Fruit fly (Drosophila melanogaster) whole organism, embryonic: Measurements from ENCODE around the gene CG32333.

ENCODE experiments used
- Adf1 ChIP-seq: fragments of 200-800 bp; sonication (Bioruptor generic); IDR thresholded peaks from 2 replicates; pipeline ENCODE4 v1.3.6; 2022; ENCODE audit warnings: missing biosample characterization, missing genetic modification characterization
- Bdp1 ChIP-seq: fragments of 200-800 bp; sonication (Bioruptor generic); optimal IDR thresholded peaks from 3 replicates; lab custom pipeline; 2016; ENCODE audit warnings: missing biosample characterization, missing genetic modification characterization
- CG10321 ChIP-seq: fragments of 200-800 bp; sonication (Bioruptor generic); IDR thresholded peaks from 2 replicates; pipeline ENCODE4 v1.3.6; 2022; ENCODE audit warnings: missing biosample characterization, missing genetic modification characterization
- CG10431 ChIP-seq: fragments of 200-800 bp; sonication (Bioruptor generic); optimal IDR thresholded peaks from 3 replicates; lab custom pipeline; 2018; ENCODE audit warnings: missing biosample characterization, mild to moderate bottlenecking, missing genetic modification characterization
- CG10654 ChIP-seq: fragments of 200-800 bp; sonication (Bioruptor generic); optimal IDR thresholded peaks from 2 replicates; lab custom pipeline; 2016; ENCODE audit warnings: missing biosample characterization, missing genetic modification characterization
- CG12391 ChIP-seq: fragments of 200-800 bp; sonication (Bioruptor generic); optimal IDR thresholded peaks from 3 replicates; lab custom pipeline; 2018; ENCODE audit warnings: missing biosample characterization, mild to moderate bottlenecking, missing genetic modification characterization, moderate library complexity
- CG13424 ChIP-seq: fragments of 200-800 bp; sonication (Bioruptor generic); optimal IDR thresholded peaks from 2 replicates; lab custom pipeline; 2019; ENCODE audit warnings: missing biosample characterization, mild to moderate bottlenecking, missing genetic modification characterization, moderate library complexity
- CG14014 ChIP-seq: fragments of 200-800 bp; sonication (Bioruptor generic); IDR thresholded peaks from 2 replicates; pipeline ENCODE4 v1.3.6; 2022; ENCODE audit warnings: missing biosample characterization, missing genetic modification characterization
- CG14965 ChIP-seq: fragments of 200-800 bp; sonication (Bioruptor generic); optimal IDR thresholded peaks from 2 replicates; lab custom pipeline; 2016; ENCODE audit warnings: missing biosample characterization, missing genetic modification characterization, borderline replicate concordance
- CG1647 ChIP-seq: fragments of 200-800 bp; sonication (Bioruptor generic); optimal IDR thresholded peaks from 3 replicates; lab custom pipeline; 2016; ENCODE audit warnings: missing biosample characterization, missing genetic modification characterization
- CG16863 ChIP-seq: fragments of 200-800 bp; sonication (Bioruptor generic); optimal IDR thresholded peaks from 3 replicates; lab custom pipeline; 2016; ENCODE audit warnings: missing biosample characterization, missing genetic modification characterization
- CG1792 ChIP-seq: fragments of 200-800 bp; sonication (Bioruptor generic); optimal IDR thresholded peaks from 2 replicates; lab custom pipeline; 2016; ENCODE audit warnings: missing biosample characterization, missing genetic modification characterization
- CG30431 ChIP-seq: fragments of 200-800 bp; sonication (Bioruptor generic); optimal IDR thresholded peaks from 2 replicates; lab custom pipeline; 2017; ENCODE audit warnings: missing biosample characterization, missing genetic modification characterization
- CG3726 ChIP-seq: fragments of 200-800 bp; sonication (Bioruptor generic); IDR thresholded peaks from 3 replicates; pipeline ENCODE4, ENCODE4 v1.3.6; 2022; ENCODE audit warnings: missing biosample characterization, missing genetic modification characterization
- CG3838 ChIP-seq: fragments of 200-800 bp; sonication (Bioruptor generic); optimal IDR thresholded peaks from 3 replicates; lab custom pipeline; 2016; ENCODE audit warnings: missing biosample characterization, missing genetic modification characterization
- CG7745 ChIP-seq: fragments of 200-800 bp; sonication (Bioruptor generic); optimal IDR thresholded peaks from 2 replicates; lab custom pipeline; 2018; ENCODE audit warnings: missing biosample characterization, mild to moderate bottlenecking, missing genetic modification characterization, moderate library complexity
- CG7928 ChIP-seq: fragments of 200-800 bp; sonication (Bioruptor generic); optimal IDR thresholded peaks from 2 replicates; lab custom pipeline; 2017; ENCODE audit warnings: missing biosample characterization, mild to moderate bottlenecking, missing genetic modification characterization
- CG8290 ChIP-seq, 3 experiments: fragments of 200-800 bp; sonication (Bioruptor generic); optimal IDR thresholded peaks; 2 replicates each; lab custom pipeline; 2016 to 2019; ENCODE audit warnings: missing biosample characterization in 3 of 3, missing genetic modification characterization in 3 of 3, mild to moderate bottlenecking in 2 of 3, moderate library complexity in 1 of 3
- Dek ChIP-seq: fragments of 200-800 bp; sonication (Bioruptor generic); optimal IDR thresholded peaks from 3 replicates; lab custom pipeline; 2019; ENCODE audit warnings: missing biosample characterization, mild to moderate bottlenecking, missing genetic modification characterization, moderate library complexity
- Dll ChIP-seq: fragments of 200-800 bp; sonication (Bioruptor generic); IDR thresholded peaks from 4 replicates; pipeline ENCODE4 v1.3.6; 2022; ENCODE audit warnings: missing biosample characterization, missing genetic modification characterization; ENCODE audit not compliant: partially characterized antibody
- Doc2 ChIP-seq: fragments of 200-800 bp; sonication (Bioruptor generic); IDR thresholded peaks from 2 replicates; pipeline ENCODE4 v1.3.6; 2022; ENCODE audit warnings: missing biosample characterization, missing genetic modification characterization
- Eip74EF ChIP-seq, 2 experiments: fragments of 200-800 bp in 1 of 2; fragments of >200 bp in 1 of 2; sonication (Bioruptor generic) in 1 of 2; optimal IDR thresholded peaks; 2 replicates each; lab custom pipeline; 2017 to 2019; ENCODE audit warnings: missing biosample characterization in 2 of 2, missing genetic modification characterization in 2 of 2, mild to moderate bottlenecking in 1 of 2, moderate library complexity in 1 of 2
- H2.0 ChIP-seq: fragments of 200-800 bp; sonication (Bioruptor generic); IDR thresholded peaks from 2 replicates; pipeline ENCODE4 v1.3.6; 2022; ENCODE audit warnings: missing biosample characterization, missing genetic modification characterization
- HHEX ChIP-seq: fragments of 200-800 bp; sonication (Bioruptor generic); optimal IDR thresholded peaks from 3 replicates; lab custom pipeline; 2017; ENCODE audit warnings: missing biosample characterization, mild to moderate bottlenecking, missing genetic modification characterization, missing genetic modification reagents
- Mrtf ChIP-seq: fragments of 200-800 bp; sonication (Bioruptor generic); IDR thresholded peaks from 3 replicates; pipeline ENCODE4 v1.3.6; 2022; ENCODE audit warnings: missing biosample characterization, missing genetic modification characterization
- NC2α ChIP-seq: fragments of 200-800 bp; sonication (Bioruptor generic); optimal IDR thresholded peaks from 2 replicates; lab custom pipeline; 2016; ENCODE audit warnings: missing biosample characterization, missing genetic modification characterization
- Poxn ChIP-seq: fragments of 200-800 bp; sonication (Bioruptor generic); IDR thresholded peaks from 2 replicates; pipeline ENCODE4 v1.3.6; 2022; ENCODE audit warnings: missing biosample characterization, missing genetic modification characterization
- Taf1 ChIP-seq: fragments of 200-800 bp; sonication (Bioruptor generic); IDR thresholded peaks from 2 replicates; pipeline ENCODE4 v1.3.6; 2022; ENCODE audit warnings: missing biosample characterization, missing genetic modification characterization
- Xbp1 ChIP-seq: fragments of 200-800 bp; sonication (Bioruptor generic); optimal IDR thresholded peaks from 3 replicates; lab custom pipeline; 2016; ENCODE audit warnings: missing biosample characterization, mild to moderate bottlenecking, missing genetic modification characterization
- ase ChIP-seq: fragments of 200-800 bp; sonication (Bioruptor generic); IDR thresholded peaks from 3 replicates; pipeline ENCODE4 v1.3.6; 2022; ENCODE audit warnings: missing biosample characterization, missing genetic modification characterization
- br ChIP-seq: fragments of >200 bp; optimal IDR thresholded peaks from 2 replicates; lab custom pipeline; 2017
- corto ChIP-seq: fragments of 200-800 bp; sonication (Bioruptor generic); optimal IDR thresholded peaks from 2 replicates; lab custom pipeline; 2016; ENCODE audit warnings: missing biosample characterization, mild to moderate bottlenecking, missing genetic modification characterization, moderate library complexity
- croc ChIP-seq: fragments of 200-800 bp; sonication (Bioruptor generic); conservative IDR thresholded peaks from 3 replicates; pipeline ENCODE4 v1.3.6; 2022; ENCODE audit warnings: missing biosample characterization, missing genetic modification characterization
- dmrt11E ChIP-seq: fragments of 200-800 bp; sonication (Bioruptor generic); optimal IDR thresholded peaks from 3 replicates; lab custom pipeline; 2018; ENCODE audit warnings: missing biosample characterization, mild to moderate bottlenecking, missing genetic modification characterization, moderate library complexity
- dysf ChIP-seq: fragments of 200-800 bp; sonication (Bioruptor generic); IDR thresholded peaks from 3 replicates; pipeline ENCODE4 v1.3.6; 2022; ENCODE audit warnings: missing biosample characterization, missing genetic modification characterization
- ems ChIP-seq: fragments of 200-800 bp; sonication (Bioruptor generic); optimal IDR thresholded peaks from 3 replicates; lab custom pipeline; 2016; ENCODE audit warnings: missing biosample characterization, missing genetic modification characterization
- exex ChIP-seq: fragments of 200-800 bp; sonication (Bioruptor generic); optimal IDR thresholded peaks from 4 replicates; lab custom pipeline; 2018; ENCODE audit warnings: missing biosample characterization, mild to moderate bottlenecking, missing genetic modification characterization, moderate library complexity
- eyg ChIP-seq: fragments of 200-800 bp; sonication (Bioruptor generic); optimal IDR thresholded peaks from 3 replicates; lab custom pipeline; 2016; ENCODE audit warnings: missing biosample characterization, missing genetic modification characterization
- fd64A ChIP-seq: fragments of 200-800 bp; sonication (Bioruptor generic); optimal IDR thresholded peaks from 3 replicates; lab custom pipeline; 2018; ENCODE audit warnings: missing biosample characterization, mild to moderate bottlenecking, missing genetic modification characterization
- gcm ChIP-seq: fragments of 200-800 bp; sonication (Bioruptor generic); optimal IDR thresholded peaks from 2 replicates; lab custom pipeline; 2019; ENCODE audit warnings: missing biosample characterization, mild to moderate bottlenecking, missing genetic modification characterization, moderate library complexity
- gsb ChIP-seq: fragments of 200-800 bp; sonication (Bioruptor generic); IDR thresholded peaks from 2 replicates; pipeline ENCODE4 v1.3.6; 2022; ENCODE audit warnings: missing biosample characterization, missing genetic modification characterization
- lbe ChIP-seq: fragments of 200-800 bp; sonication (Bioruptor generic); optimal IDR thresholded peaks from 2 replicates; lab custom pipeline; 2016; ENCODE audit warnings: missing biosample characterization, mild to moderate bottlenecking, missing genetic modification characterization
- oc ChIP-seq: fragments of 200-800 bp; sonication (Bioruptor generic); optimal IDR thresholded peaks from 2 replicates; lab custom pipeline; 2018; ENCODE audit warnings: missing biosample characterization, mild to moderate bottlenecking, missing genetic modification characterization, moderate library complexity
- otp ChIP-seq: fragments of 200-800 bp; sonication (Bioruptor generic); IDR thresholded peaks from 3 replicates; pipeline ENCODE4, ENCODE4 v1.3.6; 2022; ENCODE audit warnings: missing biosample characterization, missing genetic modification characterization
- pum ChIP-seq: fragments of 200-800 bp; sonication (Bioruptor generic); optimal IDR thresholded peaks from 2 replicates; lab custom pipeline; 2016; ENCODE audit warnings: missing biosample characterization, missing genetic modification characterization
- row ChIP-seq: fragments of 200-800 bp; sonication (Bioruptor generic); IDR thresholded peaks from 3 replicates; pipeline ENCODE4 v1.3.6; 2022; ENCODE audit warnings: missing biosample characterization, missing genetic modification characterization
- sim ChIP-seq: fragments of 200-800 bp; sonication (Bioruptor generic); IDR thresholded peaks from 2 replicates; pipeline ENCODE4 v1.3.6; 2022; ENCODE audit warnings: missing biosample characterization, missing genetic modification characterization
- so ChIP-seq: fragments of 200-800 bp; sonication (Bioruptor generic); IDR thresholded peaks from 3 replicates; pipeline ENCODE4 v1.3.6; 2022; ENCODE audit warnings: missing biosample characterization, missing genetic modification characterization
- ssp ChIP-seq: fragments of 200-800 bp; sonication (Bioruptor generic); IDR thresholded peaks from 2 replicates; pipeline ENCODE4 v1.3.6; 2022; ENCODE audit warnings: missing biosample characterization, missing genetic modification characterization
- toy ChIP-seq: fragments of 200-800 bp; sonication (Bioruptor generic); IDR thresholded peaks from 2 replicates; pipeline ENCODE4 v1.3.6; 2022; ENCODE audit warnings: missing biosample characterization, missing genetic modification characterization
- zfh1 ChIP-seq: fragments of 200-800 bp; sonication (Bioruptor generic); IDR thresholded peaks from 3 replicates; pipeline ENCODE4 v1.3.6; 2022; ENCODE audit warnings: missing biosample characterization, missing genetic modification characterization

Gene CG32333

DNA sequence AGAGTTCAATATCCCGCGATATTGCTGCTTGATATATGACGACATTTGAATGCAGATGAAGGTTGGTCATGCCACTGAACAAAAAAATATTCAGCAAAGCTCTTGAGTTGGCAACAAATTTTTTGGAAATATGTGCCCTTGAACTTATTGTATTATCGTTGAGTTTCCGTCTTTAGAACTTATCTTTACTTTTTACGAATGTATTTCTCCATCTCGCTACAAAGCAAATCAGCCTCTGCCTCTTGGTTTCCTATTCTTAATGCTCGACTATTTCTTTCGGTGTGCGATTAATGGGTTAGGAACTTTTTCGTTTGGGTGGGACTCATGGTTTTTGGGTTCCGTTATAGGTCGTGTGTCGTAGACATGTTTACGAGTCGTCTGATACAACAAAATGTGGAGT, 47.4 kb downstream of the CG32333 start (continued):
- TF ChIP-seq Bdp1 (GFP tag; lab: Kevin White, UChicago), result peak; percentile 12
- no peak for TF ChIP-seq CG3726 (GFP tag; lab: Robert Waterston, UW)
- TF ChIP-seq Eip74EF (GFP tag; optimal IDR thresholded peaks at IDR 0.05; lab: Kevin White, UChicago), result peak in 1 of 2 experiments; percentile 8
- TF ChIP-seq toy (GFP tag; lab: Robert Waterston, UW), result no peak
- TF ChIP-seq NC2α (GFP tag; lab: Kevin White, UChicago), result peak; percentile 74
- TF ChIP-seq CG12391 (tag; lab: Kevin White, UChicago), result peak; percentile 80
- TF ChIP-seq CG14965 (GFP tag; lab: Kevin White, UChicago), result no peak
- TF ChIP-seq ssp (GFP tag; lab: Robert Waterston, UW), result peak; percentile 59
- no peak for TF ChIP-seq CG7928
- peak; percentile 51; the same call in 2 of the 3 replicates for TF ChIP-seq dysf (GFP tag; lab: Robert Waterston, UW)
- TF ChIP-seq Xbp1 (GFP tag; lab: Kevin White, UChicago), result peak; percentile 75
- peak; percentile 65 for TF ChIP-seq gcm (GFP tag; lab: Kevin White, UChicago)
- no peak for TF ChIP-seq Poxn (GFP tag; lab: Robert Waterston, UW)
- TF ChIP-seq Taf1 (GFP tag; lab: Robert Waterston, UW), result no peak
- peak; percentile 18 for TF ChIP-seq CG3838 (GFP tag; lab: Kevin White, UChicago)
- peak; percentile 68 for TF ChIP-seq H2.0
- TF ChIP-seq ase (GFP tag; lab: Robert Waterston, UW), result 0 out of 3 replicates have a peak, but pooled peaks have one; percentile 13
- TF ChIP-seq CG30431 (GFP tag; lab: Kevin White, UChicago), result peak; percentile 68
- peak; percentile 71 for TF ChIP-seq pum (GFP tag; lab: Kevin White, UChicago)
- no peak for TF ChIP-seq Dll (GFP tag; lab: Robert Waterston, UW)
- no peak for TF ChIP-seq Mrtf (GFP tag; lab: Robert Waterston, UW)
- TF ChIP-seq fd64A (GFP tag; lab: Kevin White, UChicago), result peak; percentile 64
- peak; percentile 35; the same call in 1 of the 2 replicates for TF ChIP-seq sim (GFP tag; lab: Robert Waterston, UW)
- TF ChIP-seq Doc2 (GFP tag; lab: Robert Waterston, UW), result no peak
- no peak for TF ChIP-seq Adf1
- TF ChIP-seq CG10654 (GFP tag; lab: Kevin White, UChicago), result peak; percentile 49
- peak; percentile 25 for TF ChIP-seq HHEX (GFP tag; lab: Kevin White, UChicago)
- no peak for TF ChIP-seq corto (GFP tag; lab: Kevin White, UChicago)
- peak; percentile 77 for TF ChIP-seq oc (tag; lab: Kevin White, UChicago)
- no peak for TF ChIP-seq gsb (GFP tag; lab: Robert Waterston, UW)
- no peak for TF ChIP-seq Dek (tag; lab: Kevin White, UChicago)
- TF ChIP-seq zfh1 (GFP tag; lab: Robert Waterston, UW), result peak; percentile 59; the same call in 1 of the 3 replicates
- peak; percentile 71 for TF ChIP-seq CG8290 (GFP tag; optimal IDR thresholded peaks at IDR 0.05; lab: Kevin White, UChicago)
- peak; percentile 32 to 34 for TF ChIP-seq CG8290 (tag; optimal IDR thresholded peaks at IDR 0.05; lab: Kevin White, UChicago)
- TF ChIP-seq dmrt11E (tag; lab: Kevin White, UChicago), result peak; percentile 88
- no peak for TF ChIP-seq CG7745 (tag; lab: Kevin White, UChicago)
- TF ChIP-seq so (GFP tag; lab: Robert Waterston, UW), result 0 out of 3 replicates have a peak, but pooled peaks have one; percentile 45
- TF ChIP-seq row (GFP tag; lab: Robert Waterston, UW), result peak; percentile 80
- TF ChIP-seq CG13424 (tag; lab: Kevin White, UChicago), result peak; percentile 76
- TF ChIP-seq br (lab: Kevin White, UChicago), result no peak
- TF ChIP-seq exex (tag; lab: Kevin White, UChicago), result no peak
- TF ChIP-seq otp (GFP tag; lab: Robert Waterston, UW), result peak; percentile 83; the same call in 2 of the 3 replicates
- no peak for TF ChIP-seq CG10321 (GFP tag; lab: Robert Waterston, UW)
- peak; percentile 22 for TF ChIP-seq CG1647 (GFP tag; lab: Kevin White, UChicago)
- TF ChIP-seq CG10431 (GFP tag; lab: Kevin White, UChicago), result peak; percentile 55
- TF ChIP-seq croc (GFP tag; lab: Robert Waterston, UW), result peak; percentile 71
- peak; percentile 16; the same call in 1 of the 2 replicates for TF ChIP-seq CG14014
- TF ChIP-seq CG16863 (GFP tag; lab: Kevin White, UChicago), result peak; percentile 81
- TF ChIP-seq CG1792, result peak; percentile 53
- no peak for TF ChIP-seq lbe (GFP tag; lab: Kevin White, UChicago)
- peak; percentile 25 for TF ChIP-seq eyg (GFP tag; lab: Kevin White, UChicago)
- peak; percentile 22 for TF ChIP-seq ems (GFP tag; lab: Kevin White, UChicago)
